Worm (Caenorhabditis elegans) whole organism, L1 larva: ENCODE results near the gene egl-46.

ENCODE experiments used
- C04F5.9 ChIP-seq: sonication (generic microtip); optimal IDR thresholded peaks from 2 replicates; lab custom pipeline; 2016; ENCODE audit warnings: missing genetic modification characterization, missing compliant biosample characterization
- C34B4.2 ChIP-seq: sonication (generic microtip); optimal IDR thresholded peaks from 2 replicates; lab custom pipeline; 2017; ENCODE audit warnings: mild to moderate bottlenecking, missing genetic modification characterization, missing compliant biosample characterization
- F16B12.6 ChIP-seq: fragments of 150-350 bp; optimal IDR thresholded peaks from 2 replicates; lab custom pipeline; 2014; ENCODE audit warnings: missing biosample characterization, missing genetic modification characterization
- Y116A8C.19 ChIP-seq: sonication (generic microtip); optimal IDR thresholded peaks from 2 replicates; lab custom pipeline; 2016; ENCODE audit warnings: missing compliant biosample characterization, missing genetic modification characterization, borderline replicate concordance
- blmp-1 ChIP-seq: fragments of 150-350 bp; optimal IDR thresholded peaks from 2 replicates; lab custom pipeline; 2014; ENCODE audit warnings: missing biosample characterization, missing genetic modification characterization
- ceh-63 ChIP-seq: fragments of 200-800 bp; sonication (Bioruptor generic); optimal IDR thresholded peaks from 2 replicates; lab custom pipeline; 2018; ENCODE audit warnings: mild to moderate bottlenecking, missing genetic modification characterization, missing compliant biosample characterization
- dpl-1 ChIP-seq, 3 experiments: fragments of 150-350 bp in 2 of 3; sonication (generic microtip) in 1 of 3; optimal IDR thresholded peaks; 2 replicates each; lab custom pipeline; 2014 to 2017; ENCODE audit warnings: missing biosample characterization in 3 of 3, missing genetic modification characterization in 3 of 3, missing genetic modification reagents in 3 of 3
- efl-1 ChIP-seq, 4 experiments: fragments of 150-350 bp; optimal IDR thresholded peaks in 3 of 4; peaks in 1 of 4; 1 replicate in 1 of 4; 2 replicates in 3 of 4; lab custom pipeline; 2014; ENCODE audit warnings: missing biosample characterization in 2 of 4, missing genetic modification characterization in 2 of 4, missing genetic modification reagents in 2 of 4
- efl-3 ChIP-seq: fragments of 200-800 bp; sonication (Bioruptor generic); optimal IDR thresholded peaks from 2 replicates; lab custom pipeline; 2018; ENCODE audit warnings: mild to moderate bottlenecking, missing genetic modification characterization, missing compliant biosample characterization
- ets-5 ChIP-seq: fragments of 200-800 bp; sonication (Bioruptor generic); IDR thresholded peaks from 2 replicates; pipeline ENCODE4 v1.3.6; 2022; ENCODE audit warnings: missing genetic modification characterization, missing compliant biosample characterization
- fkh-10 ChIP-seq: sonication (generic microtip); optimal IDR thresholded peaks from 2 replicates; lab custom pipeline; 2017; ENCODE audit warnings: missing biosample characterization, missing genetic modification reagents, missing genetic modification characterization
- fkh-8 ChIP-seq: sonication (generic microtip); optimal IDR thresholded peaks from 2 replicates; lab custom pipeline; 2016; ENCODE audit warnings: mild to moderate bottlenecking, missing genetic modification characterization, missing compliant biosample characterization
- grh-1 ChIP-seq: fragments of 200-800 bp; sonication (Bioruptor generic); IDR thresholded peaks from 2 replicates; pipeline ENCODE4 v1.3.6; 2022; ENCODE audit warnings: missing genetic modification reagents, missing genetic modification characterization, missing compliant biosample characterization
- hlh-17 ChIP-seq: fragments of 200-800 bp; sonication (Bioruptor generic); optimal IDR thresholded peaks from 2 replicates; lab custom pipeline; 2018; ENCODE audit warnings: missing genetic modification characterization, mild to moderate bottlenecking, missing compliant biosample characterization, moderate library complexity, borderline replicate concordance
- hlh-4 ChIP-seq: sonication (generic microtip); optimal IDR thresholded peaks from 2 replicates; lab custom pipeline; 2016; ENCODE audit warnings: mild to moderate bottlenecking, missing genetic modification characterization, missing compliant biosample characterization
- lin-15B ChIP-seq: fragments of 150-350 bp; sonication (generic microtip); optimal IDR thresholded peaks from 3 replicates; lab custom pipeline; 2014; ENCODE audit warnings: missing biosample characterization, missing genetic modification characterization
- lin-35 ChIP-seq, 2 experiments: fragments of 150-350 bp; optimal IDR thresholded peaks; 2 replicates each; lab custom pipeline; 2014; ENCODE audit warnings: missing biosample characterization in 2 of 2, missing genetic modification characterization in 2 of 2, missing genetic modification reagents in 2 of 2
- lsy-2 ChIP-seq, 2 experiments: fragments of 150-350 bp; optimal IDR thresholded peaks; 2 replicates each; lab custom pipeline; 2014; ENCODE audit warnings: missing biosample characterization in 2 of 2, missing genetic modification characterization in 2 of 2
- mab-9 ChIP-seq: fragments of 200-800 bp; sonication (Bioruptor generic); IDR thresholded peaks from 2 replicates; pipeline ENCODE4 v1.3.6; 2022; ENCODE audit warnings: missing genetic modification reagents, missing genetic modification characterization, missing compliant biosample characterization
- mdl-1 ChIP-seq, 2 experiments: fragments of 150-350 bp; optimal IDR thresholded peaks; 2 replicates each; lab custom pipeline; 2014 to 2017; ENCODE audit warnings: missing biosample characterization in 2 of 2, missing genetic modification characterization in 2 of 2, inconsistent platforms in 1 of 2
- mep-1 ChIP-seq: fragments of 150-350 bp; optimal IDR thresholded peaks from 2 replicates; lab custom pipeline; 2014; ENCODE audit warnings: missing biosample characterization, missing genetic modification characterization
- nhr-28 ChIP-seq: fragments of 150-350 bp; optimal IDR thresholded peaks from 2 replicates; lab custom pipeline; 2014; ENCODE audit warnings: missing biosample characterization, missing genetic modification characterization
- nhr-85 ChIP-seq: sonication (generic microtip); peaks from one replicate; lab custom pipeline; 2016; ENCODE audit warnings: missing genetic modification characterization, inconsistent platforms, missing compliant biosample characterization
- pag-3 ChIP-seq: sonication (generic microtip); optimal IDR thresholded peaks from 2 replicates; lab custom pipeline; 2017; ENCODE audit warnings: missing genetic modification characterization, mild to moderate bottlenecking, missing compliant biosample characterization, antibody characterized with exemption, borderline replicate concordance; ENCODE audit not compliant: insufficient read depth
- pqm-1 ChIP-seq: sonication (generic microtip); optimal IDR thresholded peaks from 3 replicates; lab custom pipeline; 2017; ENCODE audit warnings: missing biosample characterization, missing genetic modification characterization
- snu-23 ChIP-seq: sonication (generic microtip); optimal IDR thresholded peaks from 2 replicates; lab custom pipeline; 2016; ENCODE audit warnings: missing genetic modification characterization, missing compliant biosample characterization
- tlp-1 ChIP-seq: fragments of 150-350 bp; optimal IDR thresholded peaks from 2 replicates; lab custom pipeline; 2014; ENCODE audit warnings: missing biosample characterization, missing genetic modification characterization
- unc-30 ChIP-seq: sonication (generic microtip); optimal IDR thresholded peaks from 2 replicates; lab custom pipeline; 2017; ENCODE audit warnings: missing biosample characterization, missing genetic modification characterization
- unc-98 ChIP-seq: fragments of 200-800 bp; sonication (Bioruptor generic); IDR thresholded peaks from 2 replicates; pipeline ENCODE4 v1.3.6; 2022; ENCODE audit warnings: missing genetic modification characterization, missing compliant biosample characterization
- vab-15 ChIP-seq: sonication (generic microtip); optimal IDR thresholded peaks from 2 replicates; lab custom pipeline; 2017; ENCODE audit warnings: missing genotype, mild to moderate bottlenecking, missing genetic modification characterization, missing compliant biosample characterization
- xbp-1 ChIP-seq: sonication (generic microtip); optimal IDR thresholded peaks from 2 replicates; lab custom pipeline; 2016; ENCODE audit warnings: missing genetic modification characterization, missing compliant biosample characterization
- ztf-11 ChIP-seq, 2 experiments: sonication (generic microtip); optimal IDR thresholded peaks; 2 replicates each; lab custom pipeline; 2016 to 2017; ENCODE audit warnings: missing genetic modification characterization in 2 of 2, missing biosample characterization in 1 of 2, missing compliant biosample characterization in 1 of 2

Gene egl-46

DNA sequence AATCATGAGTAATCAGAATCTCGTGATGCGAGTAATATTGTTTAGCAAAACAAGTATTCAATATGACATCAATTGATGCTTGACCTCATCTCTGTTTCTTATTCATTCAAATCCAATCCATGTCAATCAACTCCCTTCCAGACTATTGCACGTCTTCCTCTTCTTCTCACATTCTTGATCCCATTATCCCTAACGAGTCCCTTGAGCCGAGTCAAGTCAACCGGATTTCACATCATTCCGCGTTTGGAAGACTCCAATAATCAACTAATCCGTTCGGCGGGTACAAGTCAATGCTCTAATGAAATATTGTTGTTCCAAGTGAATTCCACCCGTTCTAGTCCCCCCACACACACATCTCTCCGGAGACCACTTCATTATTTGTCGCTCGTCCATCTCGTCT, 44.9 kb upstream of the egl-46 start (continued):
- TF ChIP-seq hlh-4 (tag; lab: Kevin White, UChicago) (no peak), nhr-28 (tag; lab: Kevin White, UChicago) (no peak), blmp-1 (tag; lab: Kevin White, UChicago) (no peak), dpl-1 (GFP tag; optimal IDR thresholded peaks at IDR 0.05; lab: Kevin White, UChicago) (no peak), ztf-11 (tag; optimal IDR thresholded peaks at IDR 0.05; lab: Kevin White, UChicago) (no peak), C34B4.2 (tag; lab: Kevin White, UChicago) (no peak), fkh-8 (tag; lab: Kevin White, UChicago) (peak; percentile 4)
- TF ChIP-seq, all 84 proteins: peak for 5

DNA sequence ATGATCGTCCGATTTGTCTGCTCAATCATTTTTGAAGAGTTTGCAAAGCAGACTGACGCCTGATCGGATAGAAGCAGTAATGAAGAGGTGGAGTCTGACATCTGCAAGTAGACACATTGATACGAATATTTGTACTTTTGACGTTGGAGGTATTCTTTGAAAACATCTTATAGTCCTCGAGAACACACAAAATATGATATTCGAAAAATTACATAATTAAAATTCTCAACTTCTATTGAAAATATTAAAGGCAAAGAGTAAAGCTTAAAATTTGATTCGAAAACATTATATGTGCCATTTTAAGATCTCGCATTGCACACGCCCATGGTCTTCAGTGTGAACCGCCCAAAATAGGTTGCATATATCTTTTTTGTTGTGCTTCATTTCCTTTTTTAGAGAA, 41.0 kb upstream of the egl-46 start, which contains the start of gene ZC487.2:
Gene ZC487.2, minus strand, starts transcription at position 101 of the 400 bp plus-strand sequence.
- TF ChIP-seq efl-3: no peak
- TF ChIP-seq Y116A8C.19: no peak
- no peak for TF ChIP-seq tlp-1
- no peak for TF ChIP-seq nhr-85 (tag; lab: Kevin White, UChicago)
- TF ChIP-seq ztf-11 (tag; optimal IDR thresholded peaks at IDR 0.05; lab: Kevin White, UChicago): no peak

ce11 chrV:6718232-6718631, 36.9 kb upstream of the egl-46 start, which contains the start of gene srg-30:
TSS of gene srg-30 (minus strand) at chrV:6718332.
- TF ChIP-seq unc-98 (GFP tag; lab: Robert Waterston, UW) (no peak), Y116A8C.19 (no peak), mab-9 (GFP tag; lab: Robert Waterston, UW) (no peak), grh-1 (GFP tag; lab: Robert Waterston, UW) (no peak), mep-1 (tag; lab: Kevin White, UChicago) (no peak), vab-15 (tag; lab: Kevin White, UChicago) (no peak), mdl-1 (tag; optimal IDR thresholded peaks at IDR 0.05; lab: Kevin White, UChicago) (no peak), efl-3 (no peak), hlh-17 (GFP tag; lab: Kevin White, UChicago) (no peak), ztf-11 (tag; optimal IDR thresholded peaks at IDR 0.05; lab: Kevin White, UChicago) (no peak), ceh-63 (GFP tag; lab: Kevin White, UChicago) (no peak)

DNA sequence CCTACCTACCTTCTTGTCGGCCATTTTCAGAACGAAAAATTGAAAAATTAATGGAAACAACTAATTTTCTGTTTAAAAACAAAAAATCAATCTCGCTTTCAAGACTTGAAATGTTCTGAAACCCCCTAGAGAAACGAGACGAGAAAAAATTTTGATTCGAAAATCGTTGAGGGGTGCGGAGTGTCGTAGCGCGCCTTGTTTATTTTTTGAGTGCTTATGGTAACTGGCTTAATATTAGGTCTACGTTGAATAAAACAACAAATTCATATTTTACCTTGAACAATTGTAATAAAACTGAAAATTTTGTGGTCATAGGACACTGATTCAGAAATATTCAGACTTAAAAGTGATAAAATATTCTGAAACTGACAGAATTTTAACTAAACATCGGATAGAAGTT, 29.1 kb upstream of the egl-46 start, which contains the start of gene sna-1:
Gene sna-1, minus strand, starts transcription at position 218 of the 400 bp plus-strand sequence.
- TF ChIP-seq pag-3 (no peak), xbp-1 (tag; lab: Kevin White, UChicago) (no peak), F16B12.6 (tag; lab: Kevin White, UChicago) (no peak), snu-23 (GFP tag; lab: Kevin White, UChicago) (peak; percentile 7), fkh-10 (GFP tag; lab: Kevin White, UChicago) (no peak), unc-98 (GFP tag; lab: Robert Waterston, UW) (no peak), C04F5.9 (tag; lab: Kevin White, UChicago) (no peak), mdl-1 (tag; optimal IDR thresholded peaks at IDR 0.05; lab: Kevin White, UChicago) (no peak), lsy-2 (tag; optimal IDR thresholded peaks at IDR 0.05; lab: Kevin White, UChicago) (peak in 1 of 2 experiments; percentile 44), pqm-1 (tag; lab: Kevin White, UChicago) (no peak), dpl-1 (GFP tag; optimal IDR thresholded peaks at IDR 0.05; lab: Kevin White, UChicago) (peak in 1 of 3 experiments; percentile 24), unc-30 (tag; lab: Kevin White, UChicago) (no peak), ets-5 (GFP tag; lab: Robert Waterston, UW) (no peak), lin-15B (tag; lab: Kevin White, UChicago) (peak; percentile 20), lin-35 (GFP tag; optimal IDR thresholded peaks at IDR 0.05; lab: Kevin White, UChicago) (peak in 1 of 2 experiments; percentile 33), Y116A8C.19 (no peak), efl-1 (optimal IDR thresholded peaks at IDR 0.05; lab: Kevin White, UChicago) (peak in 1 of 2 experiments; percentile 6), efl-1 (GFP tag; optimal IDR thresholded peaks at IDR 0.05 in 1 of 2; lab: Kevin White, UChicago) (peak; percentile 4 to 66)
